Fruit fly (Drosophila melanogaster) whole organism, wandering third instar larva: ENCODE results near the gene emc.

Experiments used
- Dfd ChIP-seq: fragments of >200 bp; optimal IDR thresholded peaks from 2 replicates; lab custom pipeline; 2017; ENCODE audit warnings: missing biosample characterization, missing genetic modification characterization
- Dif ChIP-seq: fragments of 200-275, 200-300 bp; sonication (Bioruptor generic); optimal IDR thresholded peaks from 2 replicates; lab custom pipeline; 2018; ENCODE audit warnings: missing biosample characterization, missing genetic modification characterization; ENCODE audit not compliant: partially characterized antibody
- Hnf4 ChIP-seq: fragments of 200-800 bp; sonication (Bioruptor generic); optimal IDR thresholded peaks from 2 replicates; lab custom pipeline; 2016; ENCODE audit warnings: missing biosample characterization, mild to moderate bottlenecking, missing genetic modification characterization
- Jra ChIP-seq: sonication (Bioruptor generic); optimal IDR thresholded peaks from 2 replicates; lab custom pipeline; 2016; ENCODE audit warnings: missing biosample characterization, missing genetic modification characterization
- Myc ChIP-seq: fragments of >200 bp; optimal IDR thresholded peaks from 2 replicates; lab custom pipeline; 2017
- OdsH ChIP-seq: fragments of 200-800 bp; sonication (Bioruptor generic); optimal IDR thresholded peaks from 2 replicates; lab custom pipeline; 2016; ENCODE audit warnings: missing biosample characterization, mild to moderate bottlenecking, missing genetic modification characterization
- dsf ChIP-seq: sonication (Bioruptor generic); optimal IDR thresholded peaks from 2 replicates; lab custom pipeline; 2016; ENCODE audit warnings: missing biosample characterization, missing genetic modification characterization, borderline replicate concordance
- ey ChIP-seq: fragments of 200-800 bp; sonication (Bioruptor generic); optimal IDR thresholded peaks from 2 replicates; lab custom pipeline; 2016; ENCODE audit warnings: missing biosample characterization, missing genetic modification characterization
- jim ChIP-seq: fragments of 175-275, 200-325 bp; sonication (Bioruptor generic); optimal IDR thresholded peaks from 2 replicates; lab custom pipeline; 2016; ENCODE audit warnings: missing biosample characterization, mild to moderate bottlenecking, missing genetic modification characterization
- psq ChIP-seq: fragments of 200-800 bp; sonication (Bioruptor generic); optimal IDR thresholded peaks from 3 replicates; lab custom pipeline; 2017; ENCODE audit warnings: missing biosample characterization, mild to moderate bottlenecking, missing genetic modification characterization, moderate library complexity
- sv ChIP-seq: fragments of 200-800 bp; sonication (Bioruptor generic); optimal IDR thresholded peaks from 3 replicates; lab custom pipeline; 2016; ENCODE audit warnings: missing biosample characterization, missing genetic modification characterization
- woc ChIP-seq: sonication (Bioruptor generic); optimal IDR thresholded peaks from 2 replicates; lab custom pipeline; 2016; ENCODE audit warnings: missing biosample characterization, mild to moderate bottlenecking, missing genetic modification characterization

DNA sequence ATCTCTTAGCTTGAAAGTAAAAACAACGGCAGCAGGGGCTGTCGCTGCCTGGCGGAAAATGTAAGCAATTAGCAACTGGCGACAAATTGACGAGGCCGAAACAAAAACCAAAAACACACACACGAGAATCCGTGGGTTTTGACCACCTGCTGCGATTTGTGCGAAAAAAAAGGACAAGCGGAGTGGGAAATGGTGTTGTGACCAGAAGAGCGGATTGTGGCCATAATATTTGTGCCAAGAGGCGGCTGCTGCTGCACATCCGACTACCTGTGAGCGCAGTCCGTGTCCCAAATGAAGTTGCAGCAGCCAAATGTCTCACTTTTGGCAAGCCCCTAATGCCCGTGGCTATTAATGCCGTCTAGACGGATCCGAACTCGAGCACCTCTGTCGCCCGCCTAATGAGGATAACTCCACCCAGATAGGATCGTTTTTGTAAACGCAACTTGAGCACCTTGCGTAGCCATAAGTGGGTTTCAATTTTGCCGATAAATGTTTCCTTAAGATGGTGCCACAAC lies 4.9 kb upstream of the emc start:
- TF ChIP-seq Jra = no peak
- no peak for TF ChIP-seq OdsH (GFP tag; lab: Kevin White, UChicago)
- TF ChIP-seq sv (GFP tag; lab: Kevin White, UChicago) = no peak
- TF ChIP-seq woc (GFP tag; lab: Kevin White, UChicago) = no peak
- TF ChIP-seq Hnf4 (GFP tag; lab: Kevin White, UChicago) = no peak
- TF ChIP-seq ey (GFP tag; lab: Kevin White, UChicago) = no peak
- TF ChIP-seq Dfd (GFP tag; lab: Kevin White, UChicago) = no peak
- TF ChIP-seq Dif = no peak
- no peak for TF ChIP-seq dsf (GFP tag; lab: Kevin White, UChicago)
- no peak for TF ChIP-seq jim (GFP tag; lab: Kevin White, UChicago)
- no peak for TF ChIP-seq psq (GFP tag; lab: Kevin White, UChicago)
- no peak for TF ChIP-seq Myc
